Fruit fly (Drosophila melanogaster) whole organism, prepupa: ENCODE data around the gene Hsp27.
A peak's percentile ranks its signal among the peaks of the same experiment; 100 is the strongest.

ENCODE experiments used
- CG10631 ChIP-seq: fragments of 200-800 bp; sonication (Bioruptor generic); optimal IDR thresholded peaks from 2 replicates; lab custom pipeline; 2016; ENCODE audit warnings: missing biosample characterization, missing genetic modification characterization
- CG11294 ChIP-seq: fragments of 200-800 bp; sonication (Bioruptor generic); IDR thresholded peaks from 2 replicates; pipeline ENCODE4 v1.3.6; 2022; ENCODE audit warnings: missing biosample characterization, missing genetic modification characterization
- CG11762 ChIP-seq: fragments of 200-800 bp; sonication (Bioruptor generic); optimal IDR thresholded peaks from 3 replicates; lab custom pipeline; 2016; ENCODE audit warnings: missing biosample characterization, missing genetic modification characterization; ENCODE audit not compliant: insufficient read depth
- CG15336 ChIP-seq: fragments of 200-800 bp; sonication (Bioruptor generic); IDR thresholded peaks from 2 replicates; pipeline ENCODE4 v1.3.6; 2022; ENCODE audit warnings: missing biosample characterization, missing genetic modification characterization
- CG16779 ChIP-seq: fragments of 200-800 bp; sonication (Bioruptor generic); optimal IDR thresholded peaks from 3 replicates; lab custom pipeline; 2017; ENCODE audit warnings: missing biosample characterization, mild to moderate bottlenecking, missing genetic modification characterization
- CG3032 ChIP-seq: fragments of 200-800 bp; optimal IDR thresholded peaks from 2 replicates; lab custom pipeline; 2019; ENCODE audit warnings: missing biosample characterization, mild to moderate bottlenecking, missing genetic modification characterization, moderate library complexity
- CG31627 ChIP-seq: fragments of 200-800 bp; sonication (Bioruptor generic); optimal IDR thresholded peaks from 3 replicates; lab custom pipeline; 2016; ENCODE audit warnings: missing biosample characterization, missing genetic modification characterization
- CG32006 ChIP-seq: fragments of 200-800 bp; sonication (Bioruptor generic); optimal IDR thresholded peaks from 3 replicates; lab custom pipeline; 2017; ENCODE audit warnings: missing biosample characterization, mild to moderate bottlenecking, missing genetic modification characterization
- CG34406 ChIP-seq: fragments of 200-800 bp; sonication (Bioruptor generic); optimal IDR thresholded peaks from 3 replicates; lab custom pipeline; 2016; ENCODE audit warnings: missing biosample characterization, missing genetic modification characterization
- CG3919 ChIP-seq: fragments of 200-800 bp; sonication (Bioruptor generic); optimal IDR thresholded peaks from 3 replicates; lab custom pipeline; 2016; ENCODE audit warnings: missing biosample characterization, missing genetic modification characterization
- CG4318 ChIP-seq: fragments of 200-800 bp; sonication (Bioruptor generic); optimal IDR thresholded peaks from 3 replicates; lab custom pipeline; 2017; ENCODE audit warnings: missing biosample characterization, mild to moderate bottlenecking, missing genetic modification characterization
- CG6163 ChIP-seq: fragments of 200-800 bp; sonication (Bioruptor generic); IDR thresholded peaks from 3 replicates; pipeline ENCODE4 v1.3.6; 2022; ENCODE audit warnings: missing biosample characterization, missing genetic modification characterization
- CG6276 ChIP-seq: fragments of 200-800 bp; sonication (Bioruptor generic); optimal IDR thresholded peaks from 2 replicates; lab custom pipeline; 2017; ENCODE audit warnings: missing biosample characterization, mild to moderate bottlenecking, missing genetic modification characterization
- CG6792 ChIP-seq: fragments of 200-800 bp; sonication (Bioruptor generic); optimal IDR thresholded peaks from 3 replicates; lab custom pipeline; 2016; ENCODE audit warnings: missing biosample characterization, missing genetic modification characterization
- CG6808 ChIP-seq: fragments of 200-800 bp; sonication (Bioruptor generic); optimal IDR thresholded peaks from 3 replicates; lab custom pipeline; 2017; ENCODE audit warnings: missing biosample characterization, missing genetic modification characterization, mild to moderate bottlenecking, moderate library complexity, missing genetic modification reagents
- CG6854 ChIP-seq: fragments of 200-800 bp; sonication (Bioruptor generic); optimal IDR thresholded peaks from 2 replicates; lab custom pipeline; 2017; ENCODE audit warnings: missing biosample characterization, mild to moderate bottlenecking, missing genetic modification characterization
- CG8119 ChIP-seq: fragments of 200-800 bp; sonication (Bioruptor generic); IDR thresholded peaks from 3 replicates; pipeline ENCODE4 v1.3.6; 2022; ENCODE audit warnings: missing biosample characterization, missing genetic modification characterization
- CG8319 ChIP-seq: fragments of 200-800 bp; sonication (Bioruptor generic); optimal IDR thresholded peaks from 3 replicates; lab custom pipeline; 2016; ENCODE audit warnings: missing biosample characterization, missing genetic modification characterization
- CG8632 ChIP-seq: fragments of 200-800 bp; sonication (Bioruptor generic); optimal IDR thresholded peaks from 3 replicates; lab custom pipeline; 2016; ENCODE audit warnings: missing biosample characterization, missing genetic modification characterization
- Eip75B ChIP-seq: fragments of 200-800 bp; sonication (Bioruptor generic); optimal IDR thresholded peaks from 3 replicates; lab custom pipeline; 2016; ENCODE audit warnings: missing biosample characterization, missing genetic modification characterization
- Eip78C ChIP-seq: fragments of 200-800 bp; sonication (Bioruptor generic); peaks from one replicate; lab custom pipeline; 2016; ENCODE audit warnings: missing biosample characterization, missing genetic modification characterization
- Ets21C ChIP-seq: fragments of 200-800 bp; sonication (Bioruptor generic); optimal IDR thresholded peaks from 3 replicates; lab custom pipeline; 2016; ENCODE audit warnings: missing biosample characterization, missing genetic modification characterization
- Gug ChIP-seq: fragments of 200-800 bp; sonication (Bioruptor generic); IDR thresholded peaks from 2 replicates; pipeline ENCODE4 v1.3.6; 2022; ENCODE audit warnings: missing biosample characterization, missing genetic modification characterization
- Hr39 ChIP-seq: fragments of 200-800 bp; sonication (Bioruptor generic); optimal IDR thresholded peaks from 2 replicates; lab custom pipeline; 2016; ENCODE audit warnings: missing biosample characterization, missing genetic modification characterization
- Hr4 ChIP-seq: fragments of 200-800 bp; sonication (Bioruptor generic); optimal IDR thresholded peaks from 3 replicates; lab custom pipeline; 2016; ENCODE audit warnings: missing biosample characterization, missing genetic modification characterization
- OdsH ChIP-seq: fragments of 200-800 bp; sonication (Bioruptor generic); optimal IDR thresholded peaks from 3 replicates; lab custom pipeline; 2016; ENCODE audit warnings: missing biosample characterization, missing genetic modification characterization
- Smox ChIP-seq: fragments of 200-800 bp; sonication (Bioruptor generic); optimal IDR thresholded peaks from 3 replicates; lab custom pipeline; 2016; ENCODE audit warnings: missing biosample characterization, missing genetic modification characterization
- Sox102F ChIP-seq: fragments of 200-800 bp; sonication (Bioruptor generic); optimal IDR thresholded peaks from 2 replicates; lab custom pipeline; 2016; ENCODE audit warnings: missing biosample characterization, mild to moderate bottlenecking, missing genetic modification characterization
- Sox14 ChIP-seq: fragments of 200-800 bp; sonication (Bioruptor generic); optimal IDR thresholded peaks from 3 replicates; lab custom pipeline; 2016; ENCODE audit warnings: missing biosample characterization, missing genetic modification characterization
- Sox15 ChIP-seq: fragments of 200-800 bp; sonication (Bioruptor generic); optimal IDR thresholded peaks from 3 replicates; lab custom pipeline; 2016; ENCODE audit warnings: missing biosample characterization, missing genetic modification characterization
- achi ChIP-seq: fragments of 200-800 bp; sonication (Bioruptor generic); optimal IDR thresholded peaks from 3 replicates; lab custom pipeline; 2016; ENCODE audit warnings: missing biosample characterization, missing genetic modification characterization
- acj6 ChIP-seq: fragments of 200-800 bp; sonication (Bioruptor generic); optimal IDR thresholded peaks from 3 replicates; lab custom pipeline; 2016; ENCODE audit warnings: missing biosample characterization, missing genetic modification characterization
- cyc ChIP-seq: fragments of 200-800 bp; sonication (Bioruptor generic); optimal IDR thresholded peaks from 3 replicates; lab custom pipeline; 2016; ENCODE audit warnings: missing biosample characterization, missing genetic modification characterization
- dac ChIP-seq: fragments of 200-800 bp; sonication (Bioruptor generic); optimal IDR thresholded peaks from 2 replicates; lab custom pipeline; 2017; ENCODE audit warnings: missing biosample characterization, mild to moderate bottlenecking, missing genetic modification characterization
- dsx ChIP-seq: fragments of 200-800 bp; optimal IDR thresholded peaks from 3 replicates; lab custom pipeline; 2019; ENCODE audit warnings: missing biosample characterization, mild to moderate bottlenecking, missing genetic modification characterization, moderate library complexity; ENCODE audit not compliant: poor library complexity, severe bottlenecking
- eg ChIP-seq: fragments of 200-800 bp; sonication (Bioruptor generic); IDR thresholded peaks from 3 replicates; pipeline ENCODE4 v1.3.6; 2022; ENCODE audit warnings: missing biosample characterization, missing genetic modification characterization
- lz ChIP-seq: fragments of 200-800 bp; sonication (Bioruptor generic); optimal IDR thresholded peaks from 3 replicates; lab custom pipeline; 2016; ENCODE audit warnings: missing biosample characterization, missing genetic modification characterization
- pdm3 ChIP-seq: fragments of 200-800 bp; sonication (Bioruptor generic); optimal IDR thresholded peaks from 3 replicates; lab custom pipeline; 2016; ENCODE audit warnings: missing biosample characterization, missing genetic modification characterization
- salr ChIP-seq, 2 experiments: fragments of 200-800 bp; sonication (Bioruptor generic); optimal IDR thresholded peaks; 3 replicates each; lab custom pipeline; 2016 to 2018; ENCODE audit warnings: missing biosample characterization in 2 of 2, missing genetic modification characterization in 2 of 2, mild to moderate bottlenecking in 1 of 2
- spab ChIP-seq: fragments of 200-800 bp; sonication (Bioruptor generic); optimal IDR thresholded peaks from 2 replicates; lab custom pipeline; 2017; ENCODE audit warnings: missing biosample characterization, mild to moderate bottlenecking, missing genetic modification characterization, missing genetic modification reagents
- ss ChIP-seq, 2 experiments: fragments of 200-800 bp; sonication (Bioruptor generic); optimal IDR thresholded peaks; 2 replicates in 1 of 2; 3 replicates in 1 of 2; lab custom pipeline; 2017 to 2018; ENCODE audit warnings: mild to moderate bottlenecking in 2 of 2, missing biosample characterization in 2 of 2, missing genetic modification characterization in 2 of 2, moderate library complexity in 1 of 2
- topi ChIP-seq: fragments of 200-800 bp; sonication (Bioruptor generic); optimal IDR thresholded peaks from 3 replicates; lab custom pipeline; 2016; ENCODE audit warnings: missing biosample characterization, missing genetic modification characterization
- vri ChIP-seq: fragments of 200-800 bp; sonication (Bioruptor generic); optimal IDR thresholded peaks from 3 replicates; lab custom pipeline; 2016; ENCODE audit warnings: missing biosample characterization, mild to moderate bottlenecking, missing genetic modification characterization

Hsp27 gene

dm6 chr3L:9410754-9411423 is 27.0 kb downstream of the Hsp27 start, which contains the start of the genes CG4022 and Cpsf5 (continued):
- TF ChIP-seq CG4318 (GFP tag; lab: Kevin White, UChicago) (no peak), CG6808 (GFP tag; lab: Kevin White, UChicago) (peak; percentile 36), dsx (GFP tag; lab: Kevin White, UChicago) (peak; percentile 41), CG16779 (tag; lab: Kevin White, UChicago) (no peak), Eip75B (GFP tag; lab: Kevin White, UChicago) (peak; percentile 78), spab (no peak), CG11294 (GFP tag; lab: Robert Waterston, UW) (0 out of 2 replicates have a peak, but pooled peaks have one; percentile 22), pdm3 (GFP tag; lab: Kevin White, UChicago) (peak; percentile 84), CG6276 (GFP tag; lab: Kevin White, UChicago) (no peak), achi (peak; percentile 77), Smox (GFP tag; lab: Kevin White, UChicago) (peak; percentile 71), Eip78C (GFP tag; lab: Kevin White, UChicago) (peak; percentile 91), OdsH (GFP tag; lab: Kevin White, UChicago) (peak; percentile 79), Sox15 (peak; percentile 46), Hr4 (GFP tag; lab: Kevin White, UChicago) (peak; percentile 83), CG8632 (GFP tag; lab: Kevin White, UChicago) (peak; percentile 29), CG11762 (peak; percentile 45), CG34406 (peak; percentile 71), cyc (peak; percentile 62), CG15336 (GFP tag; lab: Robert Waterston, UW) (peak; percentile 79), acj6 (GFP tag; lab: Kevin White, UChicago) (peak; percentile 77), CG6854 (GFP tag; lab: Kevin White, UChicago) (no peak), dac (GFP tag; lab: Kevin White, UChicago) (no peak), Hr39 (GFP tag; lab: Kevin White, UChicago) (peak; percentile 62), CG32006 (peak; percentile 82), CG6163 (GFP tag; lab: Robert Waterston, UW) (peak; percentile 79), CG31627 (GFP tag; lab: Kevin White, UChicago) (peak; percentile 67), Gug (no peak; the same call in 1 of the 2 replicates), Sox102F (GFP tag; lab: Kevin White, UChicago) (peak; percentile 77), topi (GFP tag; lab: Kevin White, UChicago) (peak; percentile 70), ss (GFP tag; optimal IDR thresholded peaks at IDR 0.05; lab: Kevin White, UChicago) (peak; percentile 34 to 47), CG6792 (peak; percentile 64), Sox14 (GFP tag; lab: Kevin White, UChicago) (peak; percentile 70), Ets21C (GFP tag; lab: Kevin White, UChicago) (peak; percentile 46), lz (GFP tag; lab: Kevin White, UChicago) (peak; percentile 76)
- TF ChIP-seq, all 60 proteins: peak for 44

- no peak for TF ChIP-seq Sox14 (GFP tag; lab: Kevin White, UChicago)
- TF ChIP-seq CG4318 (GFP tag; lab: Kevin White, UChicago) = no peak
- TF ChIP-seq CG8119 (GFP tag; lab: Robert Waterston, UW) = no peak
- no peak for TF ChIP-seq lz (GFP tag; lab: Kevin White, UChicago)
These were observed 33.4 kb downstream of the Hsp27 start, which contains the start of gene CG3982 for dm6 chr3L:9417288-9417687. Gene CG3982, minus strand, starts transcription at chr3L:9417388.

- TF ChIP-seq CG16779 (tag; lab: Kevin White, UChicago) (no peak), CG3032 (tag; lab: Kevin White, UChicago) (peak; percentile 15), Sox102F (GFP tag; lab: Kevin White, UChicago) (peak; percentile 67), Hr4 (GFP tag; lab: Kevin White, UChicago) (peak; percentile 50), spab (no peak), CG6792 (no peak), CG11294 (GFP tag; lab: Robert Waterston, UW) (peak; percentile 65), CG32006 (peak; percentile 63), CG3919 (GFP tag; lab: Kevin White, UChicago) (peak; percentile 78), topi (GFP tag; lab: Kevin White, UChicago) (peak; percentile 72), Smox (GFP tag; lab: Kevin White, UChicago) (peak; percentile 37), CG8319 (GFP tag; lab: Kevin White, UChicago) (peak; percentile 30), pdm3 (GFP tag; lab: Kevin White, UChicago) (peak; percentile 63), cyc (peak; percentile 77), CG8119 (GFP tag; lab: Robert Waterston, UW) (peak; percentile 81), vri (GFP tag; lab: Kevin White, UChicago) (no peak), salr (GFP tag; optimal IDR thresholded peaks at IDR 0.05; lab: Kevin White, UChicago) (no peak), eg (GFP tag; lab: Robert Waterston, UW) (peak; percentile 91), Eip75B (GFP tag; lab: Kevin White, UChicago) (no peak), achi (peak; percentile 39), CG10631 (GFP tag; lab: Kevin White, UChicago) (no peak), CG6276 (GFP tag; lab: Kevin White, UChicago) (peak; percentile 67), CG31627 (GFP tag; lab: Kevin White, UChicago) (peak; percentile 70), Sox14 (GFP tag; lab: Kevin White, UChicago) (peak; percentile 47), acj6 (GFP tag; lab: Kevin White, UChicago) (peak; percentile 60)
These were observed 35.5 kb downstream of the Hsp27 start for dm6 chr3L:9419328-9419727.
